Fruit fly (Drosophila melanogaster): ENCODE measurements around the gene CG10738.

DNA sequence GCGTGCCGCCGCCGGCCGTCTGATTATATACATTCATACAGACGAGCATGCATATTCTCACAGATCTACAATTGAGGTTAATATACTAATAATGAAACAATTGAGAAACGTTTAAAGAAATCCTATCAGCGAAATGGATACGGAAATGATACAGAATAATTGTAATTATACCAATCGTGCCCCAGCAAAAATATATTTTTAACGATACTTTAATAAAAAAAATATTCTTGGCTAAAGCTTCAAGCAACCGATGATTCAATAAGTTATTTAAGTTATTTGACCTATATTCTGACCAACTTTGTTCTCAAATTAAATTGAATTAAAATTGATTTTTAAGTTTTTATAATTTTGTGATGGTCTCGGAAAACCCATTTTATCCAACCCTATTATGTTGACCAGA, 25.5 kb downstream of the CG10738 start:
- no peak for TF ChIP-seq CG34406 (GFP tag; optimal IDR thresholded peaks at IDR 0.05)
- no peak for TF ChIP-seq Lpt (GFP tag; optimal IDR thresholded peaks at IDR 0.05)
- TF ChIP-seq Sox14 (GFP tag; optimal IDR thresholded peaks at IDR 0.05): no peak
- TF ChIP-seq CG11294 (GFP tag; IDR thresholded peaks at IDR 0.05): no peak
- TF ChIP-seq topi (GFP tag; optimal IDR thresholded peaks at IDR 0.05): no peak
- TF ChIP-seq achi (GFP tag; optimal IDR thresholded peaks at IDR 0.05): no peak
- TF ChIP-seq Blimp-1 (GFP tag; optimal IDR thresholded peaks at IDR 0.05): no peak
- TF ChIP-seq Eip78C (GFP tag): peak; percentile 85
- TF ChIP-seq CG10669 (GFP tag; optimal IDR thresholded peaks at IDR 0.05): no peak
- no peak for TF ChIP-seq CG16779 (tag; optimal IDR thresholded peaks at IDR 0.05)
- no peak for TF ChIP-seq lz (GFP tag; optimal IDR thresholded peaks at IDR 0.05)
